Fruit fly (Drosophila melanogaster): Measurements from ENCODE around the gene RpS3.
A peak's percentile ranks its signal among the peaks of the same experiment; 100 is the strongest.

Gene RpS3

dm6 chr3R:23372624-23373023 is 14.0 kb downstream of the RpS3 start, which contains the start of gene CG42827:
Gene CG42827 (plus strand): TSS chr3R:23372924.
- TF ChIP-seq Vsx2 (GFP tag; optimal IDR thresholded peaks at IDR 0.05; ENCODE audit: partially characterized antibody) (no peak), fru (GFP tag; optimal IDR thresholded peaks at IDR 0.05) (no peak), h (GFP tag; optimal IDR thresholded peaks at IDR 0.05) (no peak), br (GFP tag; optimal IDR thresholded peaks at IDR 0.05) (no peak), GATAd (GFP tag; optimal IDR thresholded peaks at IDR 0.05) (no peak), dl (GFP tag; optimal IDR thresholded peaks at IDR 0.05; ENCODE audit: insufficient read depth in 1 of 2, partially characterized antibody in 2 of 2) (no peak), woc (GFP tag; optimal IDR thresholded peaks at IDR 0.05) (no peak), Hr78 (GFP tag; optimal IDR thresholded peaks at IDR 0.05) (no peak), dsf (GFP tag; optimal IDR thresholded peaks at IDR 0.05; ENCODE audit: borderline replicate concordance) (no peak), foxo (GFP tag; optimal IDR thresholded peaks at IDR 0.05) (no peak), ey (GFP tag; optimal IDR thresholded peaks at IDR 0.05) (no peak), pan (optimal IDR thresholded peaks at IDR 0.05) (no peak), Dfd (GFP tag; optimal IDR thresholded peaks at IDR 0.05) (no peak), Rel (GFP tag; optimal IDR thresholded peaks at IDR 0.05) (no peak), Rel (tag; optimal IDR thresholded peaks at IDR 0.05) (no peak), Jra (GFP tag; optimal IDR thresholded peaks at IDR 0.05) (no peak)

DNA sequence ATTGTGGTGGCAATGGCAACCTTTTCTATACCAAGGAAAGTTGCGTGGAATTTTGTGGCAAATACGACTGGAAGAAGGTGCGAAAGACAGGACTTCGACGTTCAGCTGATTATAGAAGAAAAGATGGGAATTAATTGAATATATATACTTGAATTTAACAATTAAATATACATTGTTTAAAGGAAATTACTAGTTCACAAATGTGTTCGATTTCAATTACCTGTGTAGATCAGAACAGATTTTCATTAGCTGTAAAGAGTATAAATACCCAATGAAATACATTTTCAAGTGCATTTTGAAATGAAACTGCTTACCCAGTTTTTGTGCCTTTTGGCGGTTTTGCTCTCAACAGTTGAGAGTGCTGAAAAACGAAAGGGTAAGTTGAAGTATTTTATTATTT is 14.8 kb downstream of the RpS3 start, which contains the start of gene CG42828:
Gene CG42828 (plus strand): TSS at position 301 of the 400 bp plus-strand sequence.
- TF ChIP-seq psq (GFP tag; optimal IDR thresholded peaks at IDR 0.05), result no peak
- TF ChIP-seq fru (GFP tag; optimal IDR thresholded peaks at IDR 0.05), result no peak
- no peak for TF ChIP-seq Hr83 (GFP tag; optimal IDR thresholded peaks at IDR 0.05; ENCODE audit: poor library complexity, severe bottlenecking)
- no peak for TF ChIP-seq jim (GFP tag; optimal IDR thresholded peaks at IDR 0.05)
- no peak for TF ChIP-seq Dfd (GFP tag; optimal IDR thresholded peaks at IDR 0.05)
- no peak for TF ChIP-seq woc (GFP tag; optimal IDR thresholded peaks at IDR 0.05)
- TF ChIP-seq h (GFP tag; optimal IDR thresholded peaks at IDR 0.05), result no peak
- TF ChIP-seq lola (GFP tag; optimal IDR thresholded peaks at IDR 0.05), result no peak
- TF ChIP-seq sv (GFP tag; optimal IDR thresholded peaks at IDR 0.05), result no peak
- TF ChIP-seq Mio (GFP tag; optimal IDR thresholded peaks at IDR 0.05), result no peak
- no peak for TF ChIP-seq GATAd (GFP tag; optimal IDR thresholded peaks at IDR 0.05)
- no peak for TF ChIP-seq dsf (GFP tag; optimal IDR thresholded peaks at IDR 0.05; ENCODE audit: borderline replicate concordance)
- no peak for TF ChIP-seq tai (GFP tag; optimal IDR thresholded peaks at IDR 0.05)

DNA sequence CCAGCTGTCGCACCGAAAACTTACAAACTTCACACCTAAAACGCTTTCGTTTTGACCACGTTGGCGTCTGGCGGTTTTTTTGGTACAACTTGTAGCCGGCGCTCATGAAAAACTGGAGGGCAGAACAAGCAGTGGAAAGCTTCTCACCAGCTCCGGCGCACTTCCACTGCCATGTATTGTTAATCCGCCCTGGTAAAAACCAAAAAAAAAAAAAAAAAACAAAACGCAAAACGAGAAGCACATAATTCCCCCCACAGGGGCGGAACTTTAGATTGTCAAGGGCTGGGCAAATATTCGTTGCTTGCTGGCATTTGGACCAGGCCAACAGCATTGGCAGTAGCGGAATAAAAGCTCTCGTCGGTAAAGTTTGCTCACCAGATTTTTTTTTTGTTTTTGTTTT is 15.7 kb downstream of the RpS3 start:
- TF ChIP-seq CG32264 (GFP tag; optimal IDR thresholded peaks at IDR 0.05) (no peak), CrebA (GFP tag; optimal IDR thresholded peaks at IDR 0.05; ENCODE audit: borderline replicate concordance) (peak; percentile 90), foxo (GFP tag; optimal IDR thresholded peaks at IDR 0.05) (no peak), Rel (GFP tag; optimal IDR thresholded peaks at IDR 0.05) (peak; percentile 16), Rel (tag; optimal IDR thresholded peaks at IDR 0.05) (peak; percentile 76), tai (GFP tag; optimal IDR thresholded peaks at IDR 0.05) (no peak), CG9705 (GFP tag; optimal IDR thresholded peaks at IDR 0.05) (no peak), woc (GFP tag; optimal IDR thresholded peaks at IDR 0.05) (no peak), sage (GFP tag; optimal IDR thresholded peaks at IDR 0.05) (no peak), rgr (GFP tag; optimal IDR thresholded peaks at IDR 0.05) (peak; percentile 20), br (GFP tag; optimal IDR thresholded peaks at IDR 0.05) (peak; percentile 73), HLH106 (tag; optimal IDR thresholded peaks at IDR 0.05) (peak; percentile 17), Sp1 (GFP tag; optimal IDR thresholded peaks at IDR 0.05) (peak; percentile 71), psq (GFP tag; optimal IDR thresholded peaks at IDR 0.05) (no peak), pan (optimal IDR thresholded peaks at IDR 0.05) (no peak), Hr78 (GFP tag; optimal IDR thresholded peaks at IDR 0.05) (no peak), lola (GFP tag; optimal IDR thresholded peaks at IDR 0.05) (no peak), Jra (GFP tag; optimal IDR thresholded peaks at IDR 0.05) (no peak), h (GFP tag; optimal IDR thresholded peaks at IDR 0.05) (peak; percentile 76), Abd-B (GFP tag; optimal IDR thresholded peaks at IDR 0.05) (no peak), GATAd (GFP tag; optimal IDR thresholded peaks at IDR 0.05) (no peak), Hr83 (GFP tag; optimal IDR thresholded peaks at IDR 0.05; ENCODE audit: poor library complexity, severe bottlenecking) (peak; percentile 35), dmrt93B (GFP tag; optimal IDR thresholded peaks at IDR 0.05) (no peak), dl (GFP tag; optimal IDR thresholded peaks at IDR 0.05; ENCODE audit: insufficient read depth in 1 of 2, partially characterized antibody in 2 of 2) (no peak), brk (GFP tag; optimal IDR thresholded peaks at IDR 0.05) (no peak), dsf (GFP tag; optimal IDR thresholded peaks at IDR 0.05; ENCODE audit: borderline replicate concordance) (no peak), OdsH (GFP tag; optimal IDR thresholded peaks at IDR 0.05) (no peak), N (GFP tag; optimal IDR thresholded peaks at IDR 0.05) (no peak), Mio (GFP tag; optimal IDR thresholded peaks at IDR 0.05) (no peak), Dfd (GFP tag; optimal IDR thresholded peaks at IDR 0.05) (no peak), jim (GFP tag; optimal IDR thresholded peaks at IDR 0.05) (peak; percentile 98), Myc (optimal IDR thresholded peaks at IDR 0.05) (no peak), usp (GFP tag; optimal IDR thresholded peaks at IDR 0.05) (no peak), ey (GFP tag; optimal IDR thresholded peaks at IDR 0.05) (no peak), Dif (GFP tag; optimal IDR thresholded peaks at IDR 0.05; ENCODE audit: partially characterized antibody) (no peak), sv (GFP tag; optimal IDR thresholded peaks at IDR 0.05) (no peak), Hnf4 (GFP tag; optimal IDR thresholded peaks at IDR 0.05) (peak; percentile 54), Vsx2 (GFP tag; optimal IDR thresholded peaks at IDR 0.05; ENCODE audit: partially characterized antibody) (peak; percentile 46), fru (GFP tag; optimal IDR thresholded peaks at IDR 0.05) (peak; percentile 47)

All from whole organism, wandering third instar larva.